Worm (Caenorhabditis elegans): Measurements from ENCODE around the gene C02F5.14.

ce11 chrIII:8201117-8201516 is 34.2 kb downstream of the C02F5.14 start, which contains the start of gene unc-36:
- no peak for TF ChIP-seq zag-1 (tag; optimal IDR thresholded peaks at IDR 0.05)
- TF ChIP-seq snpc-4 (tag; optimal IDR thresholded peaks at IDR 0.05) = no peak
- no peak for TF ChIP-seq skn-1 (tag; optimal IDR thresholded peaks at IDR 0.05)
- no peak for TF ChIP-seq unc-62 (GFP tag; optimal IDR thresholded peaks at IDR 0.05)
- TF ChIP-seq nhr-12 (tag; optimal IDR thresholded peaks at IDR 0.05) = no peak
- TF ChIP-seq lin-39 (tag; optimal IDR thresholded peaks at IDR 0.05) = no peak
